Fruit fly (Drosophila melanogaster): ENCODE measurements around the gene CG31495.

Gene CG31495

DNA sequence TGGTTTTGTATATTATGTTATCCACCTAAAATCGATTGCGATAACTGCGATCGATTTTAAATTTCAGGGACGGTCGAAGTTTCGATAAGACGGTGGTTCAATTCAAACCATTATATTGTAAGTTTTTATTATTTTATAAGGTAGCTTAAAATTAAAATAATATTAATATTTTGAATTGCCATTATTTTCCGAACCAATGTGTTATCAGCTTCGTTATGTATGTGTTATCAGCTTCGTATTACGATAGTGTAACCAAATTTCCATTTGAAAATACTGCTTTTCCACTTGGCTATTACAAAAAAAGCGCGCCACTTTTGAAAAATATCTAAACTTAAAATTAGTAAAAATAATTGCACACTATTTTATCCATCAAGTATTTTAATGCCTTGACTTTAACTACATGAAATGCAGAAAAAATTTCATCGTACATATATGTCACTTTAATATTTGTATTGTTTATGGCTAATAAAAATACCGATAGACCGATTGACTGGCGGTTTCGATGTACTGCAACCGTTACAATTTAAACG lies at the start of gene CG31495:
Gene CG31495 (minus strand): TSS at position 52 of the 530 bp plus-strand sequence.
- peak; percentile 26 for TF ChIP-seq acj6 (GFP tag; optimal IDR thresholded peaks at IDR 0.05)
- TF ChIP-seq Eip78C (GFP tag): peak; percentile 39
- peak; percentile 47 for TF ChIP-seq svp (GFP tag)
- TF ChIP-seq topi (GFP tag; optimal IDR thresholded peaks at IDR 0.05): no peak
- no peak for TF ChIP-seq CG3032 (tag; optimal IDR thresholded peaks at IDR 0.05)
- no peak for TF ChIP-seq Hr38 (GFP tag; optimal IDR thresholded peaks at IDR 0.05)
- TF ChIP-seq pdm3 (GFP tag; optimal IDR thresholded peaks at IDR 0.05): peak; percentile 30
- peak; percentile 16 for TF ChIP-seq Sox102F (GFP tag; optimal IDR thresholded peaks at IDR 0.05)
- no peak for TF ChIP-seq Ets96B (tag; optimal IDR thresholded peaks at IDR 0.05)
- TF ChIP-seq Sox14 (GFP tag; optimal IDR thresholded peaks at IDR 0.05): peak; percentile 19
- TF ChIP-seq cyc (GFP tag; optimal IDR thresholded peaks at IDR 0.05): peak; percentile 11
- TF ChIP-seq CG31627 (GFP tag; optimal IDR thresholded peaks at IDR 0.05): peak; percentile 43
- TF ChIP-seq Hr4 (GFP tag; optimal IDR thresholded peaks at IDR 0.05): peak; percentile 21
- TF ChIP-seq lz (GFP tag; optimal IDR thresholded peaks at IDR 0.05): peak; percentile 9
- peak; percentile 9 for TF ChIP-seq dsx (GFP tag; optimal IDR thresholded peaks at IDR 0.05; ENCODE audit: poor library complexity, severe bottlenecking)
- TF ChIP-seq CG10631 (GFP tag; optimal IDR thresholded peaks at IDR 0.05): peak; percentile 7
- peak; percentile 36 for TF ChIP-seq Hr39 (GFP tag; optimal IDR thresholded peaks at IDR 0.05)
- TF ChIP-seq Smox (GFP tag; optimal IDR thresholded peaks at IDR 0.05): peak; percentile 38
- no peak for TF ChIP-seq eg (GFP tag; IDR thresholded peaks at IDR 0.05)
- peak; percentile 2 for TF ChIP-seq CG3919 (GFP tag; optimal IDR thresholded peaks at IDR 0.05)
- peak; percentile 38 for TF ChIP-seq CG6276 (GFP tag; optimal IDR thresholded peaks at IDR 0.05)

DNA sequence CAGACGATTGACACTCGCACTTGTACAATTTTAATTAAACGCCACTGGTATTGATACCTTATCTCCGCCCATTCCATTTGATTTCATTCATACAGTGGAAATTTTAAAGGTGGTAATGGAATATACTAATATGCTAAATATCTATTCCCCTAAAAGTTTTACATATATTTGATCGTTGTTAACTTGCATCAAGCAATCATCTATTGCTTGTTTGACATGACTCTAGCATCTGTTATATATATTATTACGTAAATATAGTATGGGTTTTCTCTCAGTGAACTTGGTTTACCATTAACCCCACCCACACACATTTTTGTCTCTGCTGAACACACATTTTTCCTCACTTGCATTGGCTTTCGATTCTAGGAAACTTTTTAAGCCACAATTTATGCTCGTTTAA lies 48.6 kb upstream of the CG31495 start:
- TF ChIP-seq CG10631 (GFP tag; optimal IDR thresholded peaks at IDR 0.05) (no peak), Eip78C (GFP tag) (peak; percentile 38), svp (GFP tag) (peak; percentile 12), ss (GFP tag; optimal IDR thresholded peaks at IDR 0.05) (no peak)

dm6 chr3R:13887812-13888211 lies 48.1 kb upstream of the CG31495 start:
- TF ChIP-seq CG11762 (GFP tag; optimal IDR thresholded peaks at IDR 0.05; ENCODE audit: insufficient read depth): no peak
- no peak for TF ChIP-seq Smox (GFP tag; optimal IDR thresholded peaks at IDR 0.05)
- TF ChIP-seq Sox14 (GFP tag; optimal IDR thresholded peaks at IDR 0.05): no peak
- TF ChIP-seq net (GFP tag; optimal IDR thresholded peaks at IDR 0.05): no peak
- no peak for TF ChIP-seq CG6854 (GFP tag; optimal IDR thresholded peaks at IDR 0.05)
- TF ChIP-seq lz (GFP tag; optimal IDR thresholded peaks at IDR 0.05): no peak
- no peak for TF ChIP-seq CG10631 (GFP tag; optimal IDR thresholded peaks at IDR 0.05)
- TF ChIP-seq Met (GFP tag; optimal IDR thresholded peaks at IDR 0.05): no peak
- TF ChIP-seq CG3919 (GFP tag; optimal IDR thresholded peaks at IDR 0.05): no peak
- no peak for TF ChIP-seq CG16779 (tag; optimal IDR thresholded peaks at IDR 0.05)
- no peak for TF ChIP-seq topi (GFP tag; optimal IDR thresholded peaks at IDR 0.05)

DNA sequence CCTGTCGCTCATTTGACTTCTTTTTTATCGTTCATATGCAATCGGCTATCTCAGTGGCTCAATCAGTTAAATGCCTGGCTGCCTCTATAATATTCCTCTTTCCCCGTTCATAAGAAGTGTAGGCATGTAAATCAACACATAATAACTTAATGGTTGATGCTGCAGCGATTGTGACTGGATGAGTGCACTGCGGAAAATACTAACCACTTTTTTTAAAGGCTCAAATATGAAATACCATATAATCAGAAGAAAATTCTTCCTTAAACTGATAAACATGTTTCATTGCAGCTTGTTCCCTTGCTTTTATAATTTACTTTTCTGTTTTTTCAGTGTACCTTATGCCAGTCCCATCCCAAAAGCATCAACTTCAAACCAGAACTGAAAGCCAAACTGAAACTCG lies 45.2 kb upstream of the CG31495 start:
- TF ChIP-seq achi (GFP tag; optimal IDR thresholded peaks at IDR 0.05): peak; percentile 43
- peak; percentile 53 for TF ChIP-seq Ets96B (tag; optimal IDR thresholded peaks at IDR 0.05)
- TF ChIP-seq ss (GFP tag; optimal IDR thresholded peaks at IDR 0.05): peak; percentile 9 to 45
- peak; percentile 44 for TF ChIP-seq CG10669 (GFP tag; optimal IDR thresholded peaks at IDR 0.05)
- peak; percentile 41 for TF ChIP-seq fd59A (GFP tag; optimal IDR thresholded peaks at IDR 0.05)
- 0 out of 3 replicates have a peak, but pooled peaks have one; percentile 16 for TF ChIP-seq CG8119 (GFP tag; IDR thresholded peaks at IDR 0.05)
- TF ChIP-seq CG31627 (GFP tag; optimal IDR thresholded peaks at IDR 0.05): no peak
- TF ChIP-seq CG3919 (GFP tag; optimal IDR thresholded peaks at IDR 0.05): peak; percentile 27
- TF ChIP-seq CG16779 (tag; optimal IDR thresholded peaks at IDR 0.05): no peak
- peak; percentile 18 for TF ChIP-seq OdsH (GFP tag; optimal IDR thresholded peaks at IDR 0.05)
- peak; percentile 61; the same call in 2 of the 3 replicates for TF ChIP-seq CG6163 (GFP tag; IDR thresholded peaks at IDR 0.05)
- peak; percentile 4 for TF ChIP-seq CG10631 (GFP tag; optimal IDR thresholded peaks at IDR 0.05)
- TF ChIP-seq CG6792 (GFP tag; optimal IDR thresholded peaks at IDR 0.05): peak; percentile 8
- TF ChIP-seq CG3032 (tag; optimal IDR thresholded peaks at IDR 0.05): peak; percentile 47
- TF ChIP-seq esn (GFP tag; optimal IDR thresholded peaks at IDR 0.05): peak; percentile 5
- TF ChIP-seq vri (GFP tag; optimal IDR thresholded peaks at IDR 0.05): peak; percentile 2
- TF ChIP-seq lz (GFP tag; optimal IDR thresholded peaks at IDR 0.05): no peak
- TF ChIP-seq CG6808 (GFP tag; optimal IDR thresholded peaks at IDR 0.05): peak; percentile 59
- TF ChIP-seq acj6 (GFP tag; optimal IDR thresholded peaks at IDR 0.05): peak; percentile 35
- no peak for TF ChIP-seq Hr4 (GFP tag; optimal IDR thresholded peaks at IDR 0.05)
- TF ChIP-seq CG32006 (GFP tag; optimal IDR thresholded peaks at IDR 0.05): peak; percentile 1
- peak; percentile 68 for TF ChIP-seq svp (GFP tag)
- no peak for TF ChIP-seq salr (GFP tag; optimal IDR thresholded peaks at IDR 0.05)
- TF ChIP-seq pdm3 (GFP tag; optimal IDR thresholded peaks at IDR 0.05): peak; percentile 38
- peak; percentile 35 for TF ChIP-seq Hr39 (GFP tag; optimal IDR thresholded peaks at IDR 0.05)
- TF ChIP-seq spab (GFP tag; optimal IDR thresholded peaks at IDR 0.05): peak; percentile 47
- peak; percentile 22 for TF ChIP-seq CG1621 (tag; optimal IDR thresholded peaks at IDR 0.05)
- TF ChIP-seq Ets21C (GFP tag; optimal IDR thresholded peaks at IDR 0.05): no peak
- TF ChIP-seq Lpt (GFP tag; optimal IDR thresholded peaks at IDR 0.05): no peak
- no peak for TF ChIP-seq CG6276 (GFP tag; optimal IDR thresholded peaks at IDR 0.05)
